Fruit fly (Drosophila melanogaster) whole organism, embryonic: Measurements from ENCODE around the gene CG34288.

Experiments
- Abd-B ChIP-seq: fragments of 200-800 bp; sonication (Bioruptor generic); optimal IDR thresholded peaks from 2 replicates; lab custom pipeline; 2018; ENCODE audit warnings: missing biosample characterization, mild to moderate bottlenecking, missing genetic modification characterization, moderate library complexity
- CG11085 ChIP-seq: fragments of 200-800 bp; sonication (Bioruptor generic); IDR thresholded peaks from 2 replicates; pipeline ENCODE4 v1.3.6; 2022; ENCODE audit warnings: missing biosample characterization, missing genetic modification characterization
- CG13296 ChIP-seq: fragments of 200-800 bp; sonication (Bioruptor generic); optimal IDR thresholded peaks from 3 replicates; lab custom pipeline; 2018; ENCODE audit warnings: missing biosample characterization, mild to moderate bottlenecking, missing genetic modification characterization
- CG13424 ChIP-seq: fragments of 200-800 bp; sonication (Bioruptor generic); optimal IDR thresholded peaks from 2 replicates; lab custom pipeline; 2019; ENCODE audit warnings: missing biosample characterization, mild to moderate bottlenecking, missing genetic modification characterization, moderate library complexity
- CG13894 ChIP-seq: fragments of 200-800 bp; sonication (Bioruptor generic); optimal IDR thresholded peaks from 3 replicates; lab custom pipeline; 2018; ENCODE audit warnings: missing biosample characterization, mild to moderate bottlenecking, missing genetic modification characterization, moderate library complexity
- CG1529 ChIP-seq: fragments of 200-800 bp; sonication (Bioruptor generic); optimal IDR thresholded peaks from 3 replicates; lab custom pipeline; 2018; ENCODE audit warnings: missing biosample characterization, missing genetic modification characterization
- CG16779 ChIP-seq: fragments of 200-800 bp; sonication (Bioruptor generic); IDR thresholded peaks from 2 replicates; pipeline ENCODE4 v1.3.6; 2022; ENCODE audit warnings: missing biosample characterization, missing genetic modification characterization
- CG17385 ChIP-seq: fragments of 200-800 bp; sonication (Bioruptor generic); optimal IDR thresholded peaks from 3 replicates; lab custom pipeline; 2018; ENCODE audit warnings: missing biosample characterization, mild to moderate bottlenecking, missing genetic modification characterization
- CG1792 ChIP-seq: fragments of 200-800 bp; sonication (Bioruptor generic); optimal IDR thresholded peaks from 2 replicates; lab custom pipeline; 2016; ENCODE audit warnings: missing biosample characterization, missing genetic modification characterization
- CG18619 ChIP-seq: fragments of 200-800 bp; sonication (Bioruptor generic); optimal IDR thresholded peaks from 3 replicates; lab custom pipeline; 2017; ENCODE audit warnings: missing biosample characterization, mild to moderate bottlenecking, missing genetic modification characterization
- CG2889 ChIP-seq: fragments of 200-800 bp; sonication (Bioruptor generic); IDR thresholded peaks from 3 replicates; pipeline ENCODE4 v1.3.6; 2022; ENCODE audit warnings: missing biosample characterization, missing genetic modification characterization
- CG30020 ChIP-seq: fragments of 200-800 bp; optimal IDR thresholded peaks from 2 replicates; lab custom pipeline; 2019; ENCODE audit warnings: missing biosample characterization, mild to moderate bottlenecking, missing genetic modification characterization, moderate library complexity
- CG30403 ChIP-seq: fragments of 200-800 bp; sonication (Bioruptor generic); optimal IDR thresholded peaks from 3 replicates; lab custom pipeline; 2016; ENCODE audit warnings: missing biosample characterization, missing genetic modification characterization
- CG33557 ChIP-seq: fragments of 200-800 bp; sonication (Bioruptor generic); optimal IDR thresholded peaks from 2 replicates; lab custom pipeline; 2019; ENCODE audit warnings: missing biosample characterization, mild to moderate bottlenecking, missing genetic modification characterization, moderate library complexity
- CG5245 ChIP-seq: fragments of 200-800 bp; sonication (Bioruptor generic); optimal IDR thresholded peaks from 3 replicates; lab custom pipeline; 2016; ENCODE audit warnings: missing biosample characterization, missing genetic modification characterization
- CG6791 ChIP-seq: fragments of 200-800 bp; sonication (Bioruptor generic); IDR thresholded peaks from 3 replicates; pipeline ENCODE4 v1.3.6; 2022; ENCODE audit warnings: missing biosample characterization, missing genetic modification characterization; ENCODE audit not compliant: partially characterized antibody
- CG7928 ChIP-seq: fragments of 200-800 bp; sonication (Bioruptor generic); optimal IDR thresholded peaks from 2 replicates; lab custom pipeline; 2017; ENCODE audit warnings: missing biosample characterization, mild to moderate bottlenecking, missing genetic modification characterization
- CG9437 ChIP-seq: fragments of 200-800 bp; sonication (Bioruptor generic); optimal IDR thresholded peaks from 2 replicates; lab custom pipeline; 2018; ENCODE audit warnings: missing biosample characterization, mild to moderate bottlenecking, missing genetic modification characterization
- CG9817 ChIP-seq: fragments of 200-800 bp; sonication (Bioruptor generic); optimal IDR thresholded peaks from 2 replicates; lab custom pipeline; 2018; ENCODE audit warnings: missing biosample characterization, mild to moderate bottlenecking, missing genetic modification characterization, moderate library complexity
- Dek ChIP-seq: fragments of 200-800 bp; sonication (Bioruptor generic); optimal IDR thresholded peaks from 3 replicates; lab custom pipeline; 2019; ENCODE audit warnings: missing biosample characterization, mild to moderate bottlenecking, missing genetic modification characterization, moderate library complexity
- Dref ChIP-seq: fragments of 200-800 bp; sonication (Bioruptor generic); IDR thresholded peaks from 2 replicates; pipeline ENCODE4 v1.3.6; 2022; ENCODE audit warnings: missing biosample characterization, missing genetic modification characterization
- Elba2 ChIP-seq: fragments of 200-800 bp; sonication (Bioruptor generic); optimal IDR thresholded peaks from 3 replicates; lab custom pipeline; 2016; ENCODE audit warnings: missing biosample characterization, missing genetic modification characterization
- H15 ChIP-seq: fragments of 200-800 bp; sonication (Bioruptor generic); IDR thresholded peaks from 3 replicates; pipeline ENCODE4 v1.3.6; 2022; ENCODE audit warnings: missing biosample characterization, missing genetic modification characterization
- Med ChIP-seq: fragments of 200-800 bp; sonication (Bioruptor generic); peaks from one replicate; lab custom pipeline; 2016; ENCODE audit warnings: missing biosample characterization, missing genetic modification characterization, mild to moderate bottlenecking, inconsistent platforms, moderate library complexity
- Oaz ChIP-seq: fragments of 200-800 bp; sonication (Bioruptor generic); IDR thresholded peaks from 2 replicates; pipeline ENCODE4 v1.3.6; 2022; ENCODE audit warnings: missing biosample characterization, missing genetic modification characterization
- Oli ChIP-seq: fragments of 200-800 bp; sonication (Bioruptor generic); optimal IDR thresholded peaks from 2 replicates; lab custom pipeline; 2018; ENCODE audit warnings: missing biosample characterization, mild to moderate bottlenecking, missing genetic modification characterization, moderate library complexity
- Poxn ChIP-seq: fragments of 200-800 bp; sonication (Bioruptor generic); IDR thresholded peaks from 2 replicates; pipeline ENCODE4 v1.3.6; 2022; ENCODE audit warnings: missing biosample characterization, missing genetic modification characterization
- Ravus ChIP-seq: fragments of 200-800 bp; sonication (Bioruptor generic); IDR thresholded peaks from 2 replicates; pipeline ENCODE4 v1.3.6; 2022; ENCODE audit warnings: missing biosample characterization, missing genetic modification characterization
- Side ChIP-seq: fragments of 200-800 bp; sonication (Bioruptor generic); optimal IDR thresholded peaks from 2 replicates; lab custom pipeline; 2016; ENCODE audit warnings: missing biosample characterization, missing genetic modification characterization
- Six4 ChIP-seq: fragments of 200-800 bp; sonication (Bioruptor generic); optimal IDR thresholded peaks from 2 replicates; lab custom pipeline; 2016; ENCODE audit warnings: missing biosample characterization, missing genetic modification characterization
- Sox102F ChIP-seq: fragments of 200-800 bp; sonication (Bioruptor generic); optimal IDR thresholded peaks from 2 replicates; lab custom pipeline; 2018; ENCODE audit warnings: missing biosample characterization, mild to moderate bottlenecking, missing genetic modification characterization, moderate library complexity
- az2 ChIP-seq: fragments of 200-800 bp; sonication (Bioruptor generic); optimal IDR thresholded peaks from 3 replicates; lab custom pipeline; 2016; ENCODE audit warnings: missing biosample characterization, missing genetic modification characterization
- bsh ChIP-seq, 2 experiments: fragments of 200-800 bp; sonication (Bioruptor generic); optimal IDR thresholded peaks; 2 replicates each; lab custom pipeline; 2017 to 2018; ENCODE audit warnings: mild to moderate bottlenecking in 2 of 2, missing biosample characterization in 2 of 2, missing genetic modification characterization in 2 of 2, moderate library complexity in 1 of 2
- caup ChIP-seq: fragments of 200-800 bp; sonication (Bioruptor generic); optimal IDR thresholded peaks from 3 replicates; lab custom pipeline; 2017; ENCODE audit warnings: missing biosample characterization, mild to moderate bottlenecking, missing genetic modification characterization, moderate library complexity; ENCODE audit not compliant: severe bottlenecking
- ci ChIP-seq: fragments of 200-800 bp; sonication (Bioruptor generic); IDR thresholded peaks from 3 replicates; pipeline ENCODE4 v1.3.6; 2022; ENCODE audit warnings: missing biosample characterization, missing genetic modification characterization
- esg ChIP-seq: fragments of 200-800 bp; sonication (Bioruptor generic); conservative IDR thresholded peaks from 2 replicates; pipeline ENCODE4 v1.3.6; 2022; ENCODE audit warnings: missing biosample characterization, missing genetic modification characterization
- exex ChIP-seq: fragments of 200-800 bp; sonication (Bioruptor generic); optimal IDR thresholded peaks from 4 replicates; lab custom pipeline; 2018; ENCODE audit warnings: missing biosample characterization, mild to moderate bottlenecking, missing genetic modification characterization, moderate library complexity
- fd64A ChIP-seq: fragments of 200-800 bp; sonication (Bioruptor generic); optimal IDR thresholded peaks from 3 replicates; lab custom pipeline; 2018; ENCODE audit warnings: missing biosample characterization, mild to moderate bottlenecking, missing genetic modification characterization
- gfzf ChIP-seq: fragments of 200-800 bp; sonication (Bioruptor generic); optimal IDR thresholded peaks from 2 replicates; lab custom pipeline; 2016; ENCODE audit warnings: missing biosample characterization, mild to moderate bottlenecking, missing genetic modification characterization, moderate library complexity
- hth ChIP-seq: fragments of >200 bp; optimal IDR thresholded peaks from 2 replicates; lab custom pipeline; 2017; ENCODE audit warnings: inconsistent platforms
- insv ChIP-seq, 2 experiments: fragments of 200-800 bp; sonication (Bioruptor generic); optimal IDR thresholded peaks; 3 replicates each; lab custom pipeline; 2016 to 2018; ENCODE audit warnings: missing biosample characterization in 2 of 2, missing genetic modification characterization in 2 of 2
- kay ChIP-seq: fragments of 200-800 bp; sonication (Bioruptor generic); optimal IDR thresholded peaks from 2 replicates; lab custom pipeline; 2016; ENCODE audit warnings: missing biosample characterization, missing genetic modification characterization
- lov ChIP-seq, 2 experiments: fragments of 200-800 bp in 1 of 2; fragments of >200 bp in 1 of 2; sonication (Bioruptor generic) in 1 of 2; IDR thresholded peaks in 1 of 2; optimal IDR thresholded peaks in 1 of 2; 2 replicates in 1 of 2; 3 replicates in 1 of 2; pipeline versions ENCODE4 v1.3.6 to Lab custom; 2017 to 2022; ENCODE audit warnings: missing biosample characterization in 1 of 2, missing genetic modification characterization in 1 of 2
- p53 ChIP-seq: fragments of 200-800 bp; sonication (Bioruptor generic); optimal IDR thresholded peaks from 2 replicates; lab custom pipeline; 2016; ENCODE audit warnings: missing biosample characterization, missing genetic modification characterization
- peb ChIP-seq: fragments of 200-800 bp; sonication (Bioruptor generic); IDR thresholded peaks from 2 replicates; pipeline ENCODE4 v1.3.6; 2022; ENCODE audit warnings: missing biosample characterization, missing genetic modification characterization
- slp2 ChIP-seq: fragments of 200-800 bp; sonication (Bioruptor generic); optimal IDR thresholded peaks from 2 replicates; lab custom pipeline; 2016; ENCODE audit warnings: missing biosample characterization, missing genetic modification characterization
- so ChIP-seq: fragments of 200-800 bp; sonication (Bioruptor generic); IDR thresholded peaks from 3 replicates; pipeline ENCODE4 v1.3.6; 2022; ENCODE audit warnings: missing biosample characterization, missing genetic modification characterization
- stc ChIP-seq: fragments of 200-800 bp; sonication (Bioruptor generic); IDR thresholded peaks from 2 replicates; pipeline ENCODE4 v1.3.6; 2022; ENCODE audit warnings: missing biosample characterization, missing genetic modification characterization
- tap ChIP-seq: fragments of 200-800 bp; optimal IDR thresholded peaks from 3 replicates; lab custom pipeline; 2019; ENCODE audit warnings: missing biosample characterization, mild to moderate bottlenecking, missing genetic modification characterization, moderate library complexity
- tx ChIP-seq: fragments of 200-800 bp; sonication (Bioruptor generic); optimal IDR thresholded peaks from 2 replicates; lab custom pipeline; 2016; ENCODE audit warnings: missing biosample characterization, missing genetic modification characterization
- zen ChIP-seq: fragments of 200-800 bp; sonication (Bioruptor generic); optimal IDR thresholded peaks from 3 replicates; lab custom pipeline; 2018; ENCODE audit warnings: missing biosample characterization, mild to moderate bottlenecking, missing genetic modification characterization, moderate library complexity

Gene CG34288

dm6 chr3R:22421618-22422017 lies 25.4 kb downstream of the CG34288 start (continued):
- TF ChIP-seq caup (peak; percentile 33), CG13424 (tag; lab: Kevin White, UChicago) (peak; percentile 66), CG6791 (GFP tag; lab: Robert Waterston, UW) (no peak), slp2 (GFP tag; lab: Kevin White, UChicago) (no peak), Dek (tag; lab: Kevin White, UChicago) (peak; percentile 57), CG16779 (GFP tag; lab: Robert Waterston, UW) (no peak), gfzf (GFP tag; lab: Kevin White, UChicago) (no peak), exex (tag; lab: Kevin White, UChicago) (no peak), hth (no peak), Oaz (peak; percentile 35; the same call in 1 of the 2 replicates), CG7928 (GFP tag; lab: Kevin White, UChicago) (no peak), CG1529 (GFP tag; lab: Kevin White, UChicago) (peak; percentile 3), CG30403 (GFP tag; lab: Kevin White, UChicago) (peak; percentile 62), Dref (GFP tag; lab: Robert Waterston, UW) (no peak), Abd-B (no peak), CG2889 (peak; percentile 45), Side (peak; percentile 5), Ravus (GFP tag; lab: Robert Waterston, UW) (peak; percentile 43), CG13894 (tag; lab: Kevin White, UChicago) (no peak), CG9817 (peak; percentile 75), tap (tag; lab: Kevin White, UChicago) (peak; percentile 51), Elba2 (GFP tag; lab: Kevin White, UChicago) (no peak), esg (GFP tag; lab: Robert Waterston, UW) (peak; percentile 67), fd64A (GFP tag; lab: Kevin White, UChicago) (no peak), CG30020 (tag; lab: Kevin White, UChicago) (no peak), p53 (GFP tag; lab: Kevin White, UChicago) (no peak), CG17385 (GFP tag; lab: Kevin White, UChicago) (peak; percentile 64), CG1792 (GFP tag; lab: Kevin White, UChicago) (peak; percentile 27), CG9437 (GFP tag; lab: Kevin White, UChicago) (no peak), insv (GFP tag; optimal IDR thresholded peaks at IDR 0.05; lab: Kevin White, UChicago) (no peak), Med (GFP tag; lab: Kevin White, UChicago) (peak; percentile 87), CG33557 (peak; percentile 32), Sox102F (GFP tag; lab: Kevin White, UChicago) (no peak), peb (GFP tag; lab: Robert Waterston, UW) (no peak), zen (tag; lab: Kevin White, UChicago) (no peak), kay (GFP tag; lab: Kevin White, UChicago) (peak; percentile 26), Six4 (GFP tag; lab: Kevin White, UChicago) (peak; percentile 4), Oli (tag; lab: Kevin White, UChicago) (no peak), bsh (GFP tag; optimal IDR thresholded peaks at IDR 0.05; lab: Kevin White, UChicago) (peak in 1 of 2 experiments; percentile 63), CG5245 (GFP tag; lab: Kevin White, UChicago) (peak; percentile 40), az2 (GFP tag; lab: Kevin White, UChicago) (peak; percentile 56), ci (GFP tag; lab: Robert Waterston, UW) (peak; percentile 80), stc (peak; percentile 80), tx (GFP tag; lab: Kevin White, UChicago) (peak; percentile 52), Poxn (0 out of 2 replicates have a peak, but pooled peaks have one; percentile 36), so (GFP tag; lab: Robert Waterston, UW) (peak; percentile 60; the same call in 1 of the 3 replicates), H15 (GFP tag; lab: Robert Waterston, UW) (peak; percentile 72; the same call in 2 of the 3 replicates), CG18619 (GFP tag; lab: Kevin White, UChicago) (peak; percentile 30), CG11085 (GFP tag; lab: Robert Waterston, UW) (peak; percentile 69), lov (optimal IDR thresholded peaks at IDR 0.05; lab: Kevin White, UChicago) (no peak), lov (GFP tag; IDR thresholded peaks at IDR 0.05; lab: Robert Waterston, UW) (no peak), CG13296 (GFP tag; lab: Kevin White, UChicago) (peak; percentile 63)
